Worm (Caenorhabditis elegans): ENCODE measurements around the gene Y54G2A.13.

ce11 chrIV:2864743-2865142 is 45.2 kb upstream of the Y54G2A.13 start, which contains the start of gene Y54G2A.16:
- TF ChIP-seq crh-2 (tag; optimal IDR thresholded peaks at IDR 0.05) (no peak), nhr-23 (tag; optimal IDR thresholded peaks at IDR 0.05) (no peak)

All from whole organism, L2 larva.